Worm (Caenorhabditis elegans): ENCODE results near the gene F53F4.1.

The F53F4.1 gene

DNA sequence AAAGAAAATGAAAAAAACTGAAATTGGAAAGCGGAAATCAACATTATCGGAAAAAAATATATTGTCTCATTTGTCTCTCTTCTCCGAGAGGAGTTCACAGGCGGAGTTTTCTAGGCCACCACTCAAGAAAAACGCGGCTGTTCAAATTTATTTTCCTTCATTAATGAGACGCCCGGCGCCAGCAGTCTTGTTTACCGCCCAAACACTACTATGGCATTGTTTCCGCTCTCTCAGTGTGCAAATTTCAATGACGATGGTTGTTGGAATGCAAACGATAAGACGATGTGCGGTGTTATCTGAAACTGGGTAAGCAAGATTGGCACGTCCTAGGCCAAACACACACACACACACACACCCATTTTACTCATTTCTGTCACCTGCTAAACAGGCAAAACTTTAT, 27.8 kb upstream of the F53F4.1 start, which contains the start of gene cav-2:
cav-2 (plus strand) TSS at position 359 of the 400 bp plus-strand sequence.
- TF ChIP-seq ztf-11 (tag; optimal IDR thresholded peaks at IDR 0.05) (peak in 1 of 2 experiments; percentile 97), zip-4 (GFP tag; optimal IDR thresholded peaks at IDR 0.05) (peak; percentile 74), ceh-8 (GFP tag; optimal IDR thresholded peaks at IDR 0.05) (peak; percentile 64), nhr-12 (tag; optimal IDR thresholded peaks at IDR 0.05) (no peak), nhr-77 (tag; optimal IDR thresholded peaks at IDR 0.05) (peak; percentile 10), ceh-82 (tag; optimal IDR thresholded peaks at IDR 0.05) (peak; percentile 67 to 79 (median 76)), swsn-7 (tag; optimal IDR thresholded peaks at IDR 0.05) (peak; percentile 86), hpl-2 (GFP tag; optimal IDR thresholded peaks at IDR 0.05) (no peak), nhr-47 (tag; optimal IDR thresholded peaks at IDR 0.05) (peak; percentile 91), snpc-4 (tag; optimal IDR thresholded peaks at IDR 0.05) (peak; percentile 33), jun-1 (tag; optimal IDR thresholded peaks at IDR 0.05) (peak; percentile 66), egl-13 (tag; optimal IDR thresholded peaks at IDR 0.05) (peak; percentile 94), nhr-11 (tag; optimal IDR thresholded peaks at IDR 0.05) (peak; percentile 50), mep-1 (tag; optimal IDR thresholded peaks at IDR 0.05) (peak; percentile 68), alr-1 (tag; optimal IDR thresholded peaks at IDR 0.05; ENCODE audit: borderline replicate concordance) (peak; percentile 12), sup-37 (GFP tag; optimal IDR thresholded peaks at IDR 0.05) (peak; percentile 28), zag-1 (tag; optimal IDR thresholded peaks at IDR 0.05) (no peak), C04F5.9 (tag; optimal IDR thresholded peaks at IDR 0.05) (peak; percentile 74), ceh-90 (tag; optimal IDR thresholded peaks at IDR 0.05) (peak; percentile 97), unc-62 (GFP tag; optimal IDR thresholded peaks at IDR 0.05) (no peak), mdl-1 (tag; optimal IDR thresholded peaks at IDR 0.05) (peak in 1 of 2 experiments; percentile 50), rnt-1 (tag; optimal IDR thresholded peaks at IDR 0.05) (peak; percentile 99), lin-14 (GFP tag; optimal IDR thresholded peaks at IDR 0.05) (peak; percentile 82), unc-30 (tag; optimal IDR thresholded peaks at IDR 0.05) (no peak), ceh-63 (GFP tag; optimal IDR thresholded peaks at IDR 0.05) (no peak), lin-13 (GFP tag; optimal IDR thresholded peaks at IDR 0.05) (peak; percentile 65), nhr-19 (GFP tag; conservative IDR thresholded peaks at IDR 0.05) (peak; percentile 88), blmp-1 (tag; optimal IDR thresholded peaks at IDR 0.05) (peak; percentile 46), dsc-1 (tag; optimal IDR thresholded peaks at IDR 0.05) (peak; percentile 96), elt-2 (tag; optimal IDR thresholded peaks at IDR 0.05) (peak; percentile 80), pax-3 (tag; optimal IDR thresholded peaks at IDR 0.05) (peak; percentile 99), unc-98 (GFP tag; IDR thresholded peaks at IDR 0.05) (peak; percentile 86), lin-39 (tag; optimal IDR thresholded peaks at IDR 0.05) (peak; percentile 68), fos-1 (tag; optimal IDR thresholded peaks at IDR 0.05) (peak; percentile 72), efl-1 (optimal IDR thresholded peaks at IDR 0.05) (peak; percentile 89 to 97), efl-1 (GFP tag; optimal IDR thresholded peaks at IDR 0.05 in 1 of 2) (peak; percentile 97 to 99), ets-5 (GFP tag; IDR thresholded peaks at IDR 0.05) (no peak), snu-23 (GFP tag; optimal IDR thresholded peaks at IDR 0.05) (peak; percentile 87), sox-4 (tag; optimal IDR thresholded peaks at IDR 0.05) (peak; percentile 92), pag-3 (tag; optimal IDR thresholded peaks at IDR 0.05; ENCODE audit: borderline replicate concordance, insufficient read depth) (no peak), C16A3.4 (tag; optimal IDR thresholded peaks at IDR 0.05) (peak; percentile 63), lir-3 (tag; optimal IDR thresholded peaks at IDR 0.05; ENCODE audit: poor library complexity) (peak; percentile 96), sptf-1 (tag; optimal IDR thresholded peaks at IDR 0.05) (no peak), vab-15 (tag; optimal IDR thresholded peaks at IDR 0.05) (peak; percentile 70), tbx-2 (tag; optimal IDR thresholded peaks at IDR 0.05) (peak; percentile 92), nhr-85 (tag) (peak; percentile 96), nhr-84 (tag; optimal IDR thresholded peaks at IDR 0.05) (no peak), fkh-10 (GFP tag; optimal IDR thresholded peaks at IDR 0.05) (no peak), unc-86 (tag; optimal IDR thresholded peaks at IDR 0.05) (peak; percentile 75), fkh-4 (tag; optimal IDR thresholded peaks at IDR 0.05; ENCODE audit: borderline replicate concordance) (peak; percentile 98), aha-1 (tag; optimal IDR thresholded peaks at IDR 0.05) (no peak), nhr-71 (tag; optimal IDR thresholded peaks at IDR 0.05) (peak; percentile 93), C34B4.2 (tag; optimal IDR thresholded peaks at IDR 0.05) (peak; percentile 27)

Measured in whole organism, L1 larva.